Worm (Caenorhabditis elegans) whole organism, late embryonic: Measurements from ENCODE around the gene srbc-32.
A peak's percentile ranks its signal among the peaks of the same experiment; 100 is the strongest.

Experiments
- C08G9.2 ChIP-seq: sonication (generic microtip); optimal IDR thresholded peaks from 2 replicates; lab custom pipeline; 2016; ENCODE audit warnings: mild to moderate bottlenecking, missing genetic modification characterization, moderate library complexity, missing compliant biosample characterization
- ahr-1 ChIP-seq: sonication (generic microtip); optimal IDR thresholded peaks from 2 replicates; lab custom pipeline; 2016; ENCODE audit warnings: missing genetic modification characterization, missing compliant biosample characterization
- ceh-14 ChIP-seq: sonication (generic microtip); optimal IDR thresholded peaks from 2 replicates; lab custom pipeline; 2016; ENCODE audit warnings: missing genotype, missing genetic modification characterization, missing compliant biosample characterization
- ceh-19 ChIP-seq: fragments of 200-800 bp; sonication (Bioruptor generic); optimal IDR thresholded peaks from 2 replicates; lab custom pipeline; 2018; ENCODE audit warnings: mild to moderate bottlenecking, missing genetic modification characterization, missing compliant biosample characterization
- ceh-24 ChIP-seq: sonication (generic microtip); optimal IDR thresholded peaks from 2 replicates; lab custom pipeline; 2016; ENCODE audit warnings: mild to moderate bottlenecking, missing genetic modification characterization, missing compliant biosample characterization
- ceh-31 ChIP-seq: sonication (generic microtip); optimal IDR thresholded peaks from 2 replicates; lab custom pipeline; 2016; ENCODE audit warnings: missing genetic modification characterization, missing compliant biosample characterization
- ceh-34 ChIP-seq: sonication (generic microtip); optimal IDR thresholded peaks from 2 replicates; lab custom pipeline; 2016; ENCODE audit warnings: mild to moderate bottlenecking, missing genetic modification characterization, missing compliant biosample characterization
- ceh-48 ChIP-seq: sonication (generic microtip); optimal IDR thresholded peaks from 2 replicates; lab custom pipeline; 2016; ENCODE audit warnings: missing genetic modification characterization, inconsistent platforms, missing compliant biosample characterization
- dmd-4 ChIP-seq: sonication (generic microtip); optimal IDR thresholded peaks from 2 replicates; lab custom pipeline; 2016; ENCODE audit warnings: borderline replicate concordance, missing genetic modification characterization, missing compliant biosample characterization
- elt-4 ChIP-seq: sonication (generic microtip); optimal IDR thresholded peaks from 2 replicates; lab custom pipeline; 2016; ENCODE audit warnings: missing genetic modification characterization, missing compliant biosample characterization
- ets-4 ChIP-seq: sonication (generic microtip); optimal IDR thresholded peaks from 2 replicates; lab custom pipeline; 2016; ENCODE audit warnings: missing genetic modification characterization, missing compliant biosample characterization
- eyg-1 ChIP-seq: sonication (generic microtip); optimal IDR thresholded peaks from 2 replicates; lab custom pipeline; 2016; ENCODE audit warnings: missing genotype, missing genetic modification characterization, missing compliant biosample characterization
- hlh-15 ChIP-seq: sonication (generic microtip); optimal IDR thresholded peaks from 2 replicates; lab custom pipeline; 2016; ENCODE audit warnings: missing genetic modification characterization, missing compliant biosample characterization
- lin-11 ChIP-seq: fragments of 200-800 bp; sonication (Bioruptor generic); optimal IDR thresholded peaks from 2 replicates; lab custom pipeline; 2018; ENCODE audit warnings: mild to moderate bottlenecking, missing genetic modification characterization, missing compliant biosample characterization
- nhr-11 ChIP-seq: fragments of 150-350 bp; optimal IDR thresholded peaks from 2 replicates; lab custom pipeline; 2014; ENCODE audit warnings: missing biosample characterization, missing genetic modification characterization
- npax-4 ChIP-seq: sonication (generic microtip); optimal IDR thresholded peaks from 2 replicates; lab custom pipeline; 2016; ENCODE audit warnings: missing genetic modification characterization, missing compliant biosample characterization
- odd-2 ChIP-seq: sonication (generic microtip); optimal IDR thresholded peaks from 2 replicates; lab custom pipeline; 2017; ENCODE audit warnings: antibody characterized with exemption, mild to moderate bottlenecking, missing genetic modification characterization, missing compliant biosample characterization
- pax-1 ChIP-seq: fragments of 150-350 bp; optimal IDR thresholded peaks from 2 replicates; lab custom pipeline; 2014; ENCODE audit warnings: missing biosample characterization, missing genetic modification characterization
- pha-2 ChIP-seq: sonication (generic microtip); optimal IDR thresholded peaks from 2 replicates; lab custom pipeline; 2017; ENCODE audit warnings: mild to moderate bottlenecking, missing genetic modification characterization, missing compliant biosample characterization
- pha-4 ChIP-seq: fragments of 150-350 bp; optimal IDR thresholded peaks from 2 replicates; lab custom pipeline; 2018; ENCODE audit warnings: missing biosample characterization, missing genetic modification reagents, missing genetic modification characterization
- ref-2 ChIP-seq: sonication (generic microtip); optimal IDR thresholded peaks from 2 replicates; lab custom pipeline; 2016; ENCODE audit warnings: missing genetic modification characterization, missing compliant biosample characterization
- rnt-1 ChIP-seq: sonication (generic microtip); optimal IDR thresholded peaks from 2 replicates; lab custom pipeline; 2016; ENCODE audit warnings: missing genetic modification characterization, missing compliant biosample characterization
- sdc-2 ChIP-seq: sonication (generic microtip); optimal IDR thresholded peaks from 2 replicates; lab custom pipeline; 2016; ENCODE audit warnings: missing genotype, missing genetic modification characterization, missing compliant biosample characterization
- sox-4 ChIP-seq: sonication (generic microtip); optimal IDR thresholded peaks from 2 replicates; lab custom pipeline; 2017; ENCODE audit warnings: mild to moderate bottlenecking, missing genetic modification characterization, inconsistent platforms, missing compliant biosample characterization
- syd-9 ChIP-seq: sonication (generic microtip); optimal IDR thresholded peaks from 2 replicates; lab custom pipeline; 2016; ENCODE audit warnings: mild to moderate bottlenecking, missing genetic modification characterization, moderate library complexity, missing compliant biosample characterization
- tbx-2 ChIP-seq: sonication (generic microtip); optimal IDR thresholded peaks from 2 replicates; lab custom pipeline; 2016; ENCODE audit warnings: missing genetic modification characterization, missing compliant biosample characterization
- tbx-7 ChIP-seq: sonication (generic microtip); optimal IDR thresholded peaks from 2 replicates; lab custom pipeline; 2016; ENCODE audit warnings: missing genotype, missing genetic modification characterization, missing compliant biosample characterization
- unc-42 ChIP-seq: sonication (generic microtip); optimal IDR thresholded peaks from 2 replicates; lab custom pipeline; 2016; ENCODE audit warnings: missing genotype, missing genetic modification characterization, missing compliant biosample characterization
- unc-55 ChIP-seq: sonication (generic microtip); optimal IDR thresholded peaks from 2 replicates; lab custom pipeline; 2017; ENCODE audit warnings: missing biosample characterization, missing genetic modification reagents, missing genetic modification characterization

The srbc-32 gene

ce11 chrV:3459919-3460318, 26.8 kb downstream of the srbc-32 start, which contains the start of gene slc-28.2:
slc-28.2 (plus strand) TSS chrV:3460219.
- TF ChIP-seq odd-2 (tag; lab: Kevin White, UChicago) (no peak), sox-4 (tag; lab: Kevin White, UChicago) (no peak)

- TF ChIP-seq pax-1 (no peak), unc-42 (tag; lab: Kevin White, UChicago) (peak; percentile 77)
Measured at ce11 chrV:3455135-3455747, 31.5 kb downstream of the srbc-32 start.

- no peak for TF ChIP-seq ahr-1 (tag; lab: Kevin White, UChicago)
- no peak for TF ChIP-seq pha-4 (tag; lab: Kevin White, UChicago)
- no peak for TF ChIP-seq ceh-48
- no peak for TF ChIP-seq pax-1
- peak; percentile 38 for TF ChIP-seq unc-55 (GFP tag; lab: Kevin White, UChicago)
- no peak for TF ChIP-seq tbx-7 (tag; lab: Kevin White, UChicago)
- TF ChIP-seq rnt-1 (tag; lab: Kevin White, UChicago): peak; percentile 9
- peak; percentile 28 for TF ChIP-seq ref-2
- no peak for TF ChIP-seq elt-4 (tag; lab: Kevin White, UChicago)
- no peak for TF ChIP-seq sox-4 (tag; lab: Kevin White, UChicago)
- no peak for TF ChIP-seq dmd-4 (tag; lab: Kevin White, UChicago)
- no peak for TF ChIP-seq C08G9.2
- no peak for TF ChIP-seq nhr-11 (tag; lab: Kevin White, UChicago)
- TF ChIP-seq ceh-24: no peak
- TF ChIP-seq sdc-2 (tag; lab: Kevin White, UChicago): no peak
- TF ChIP-seq unc-42 (tag; lab: Kevin White, UChicago): peak; percentile 82
Measured at ce11 chrV:3454620-3455019, 32.1 kb downstream of the srbc-32 start.

- TF ChIP-seq ceh-14 (no peak), unc-42 (tag; lab: Kevin White, UChicago) (peak; percentile 89)
Measured at ce11 chrV:3452489-3452888, 34.3 kb downstream of the srbc-32 start.

- TF ChIP-seq syd-9 (tag; lab: Kevin White, UChicago) (no peak), ahr-1 (tag; lab: Kevin White, UChicago) (no peak), unc-42 (tag; lab: Kevin White, UChicago) (peak; percentile 65), ceh-19 (GFP tag; lab: Kevin White, UChicago) (no peak)
Measured at ce11 chrV:3451646-3452045, 35.1 kb downstream of the srbc-32 start.

ce11 chrV:3450351-3450750, 36.4 kb downstream of the srbc-32 start:
- TF ChIP-seq pha-2 (no peak), ets-4 (tag; lab: Kevin White, UChicago) (no peak), npax-4 (no peak), hlh-15 (no peak), pax-1 (no peak), tbx-7 (tag; lab: Kevin White, UChicago) (no peak), ref-2 (peak; percentile 72), ceh-31 (tag; lab: Kevin White, UChicago) (no peak)

- peak; percentile 8 for TF ChIP-seq tbx-2 (tag; lab: Kevin White, UChicago)
- TF ChIP-seq unc-55 (GFP tag; lab: Kevin White, UChicago): no peak
Measured at ce11 chrV:3449810-3450209, 36.9 kb downstream of the srbc-32 start.

ce11 chrV:3445090-3445832, 41.5 kb downstream of the srbc-32 start:
- peak; percentile 92 for TF ChIP-seq ceh-34 (tag; lab: Kevin White, UChicago)
- peak; percentile 2 for TF ChIP-seq ceh-19 (GFP tag; lab: Kevin White, UChicago)
- TF ChIP-seq lin-11: no peak
- no peak for TF ChIP-seq eyg-1
- TF ChIP-seq tbx-2 (tag; lab: Kevin White, UChicago): peak; percentile 37
- TF ChIP-seq ref-2: peak; percentile 23
- TF ChIP-seq, all 69 proteins: peak for 4
